Fruit fly (Drosophila melanogaster): ENCODE data around the gene Npc2a.
A peak's percentile ranks its signal among the peaks of the same experiment; 100 is the strongest.

Gene Npc2a

DNA sequence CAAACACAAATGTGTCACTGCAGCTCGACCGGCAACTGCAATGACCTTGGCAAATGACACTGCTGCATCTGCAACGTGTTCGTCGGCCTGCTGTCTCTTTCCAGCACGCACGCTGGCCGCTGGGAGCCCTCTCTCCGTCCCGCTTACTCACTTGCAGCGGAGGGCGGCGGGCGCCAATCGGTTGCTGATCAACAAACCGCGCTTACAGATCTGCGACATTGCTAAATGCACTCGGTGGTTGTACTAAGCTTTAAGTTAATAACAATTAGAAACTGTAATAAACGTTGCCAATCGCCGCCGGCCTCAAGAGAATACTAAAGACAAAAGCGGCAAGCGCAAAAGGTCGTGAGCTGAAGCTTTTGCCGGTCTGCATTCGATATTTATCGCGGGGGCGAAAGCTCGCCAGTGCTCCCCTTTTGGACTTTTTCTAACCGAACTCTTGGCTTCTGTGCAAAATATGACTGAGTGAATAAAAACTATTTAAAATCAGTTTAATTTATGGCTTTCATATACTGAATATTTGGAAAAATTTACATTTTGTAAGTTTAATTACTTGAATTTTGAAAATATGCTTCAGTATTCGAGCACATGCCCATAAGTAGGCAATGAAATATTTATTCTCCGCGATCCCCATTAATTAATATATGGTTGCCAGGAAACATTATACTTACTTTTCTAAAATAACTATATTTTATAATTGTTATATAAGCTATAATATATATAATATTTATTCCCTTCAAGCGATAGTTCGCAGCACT lies 477 bp upstream of the Npc2a start, which contains the start of gene Got2:
Got2 (minus strand) TSS at position 325 of the 758 bp plus-strand sequence.
- TF ChIP-seq EcR (GFP tag; optimal IDR thresholded peaks at IDR 0.05) (peak; percentile 86), Ets98B (GFP tag; IDR thresholded peaks at IDR 0.05) (no peak; the same call in 1 of the 2 replicates), CG32121 (GFP tag; IDR thresholded peaks at IDR 0.05) (peak; percentile 48; the same call in 1 of the 2 replicates), gl (tag; optimal IDR thresholded peaks at IDR 0.05) (peak; percentile 33), CG4496 (GFP tag; IDR thresholded peaks at IDR 0.05) (peak; percentile 64; the same call in 2 of the 3 replicates), CG12605 (GFP tag; IDR thresholded peaks at IDR 0.05) (no peak), CG10348 (GFP tag; IDR thresholded peaks at IDR 0.05) (0 out of 2 replicates have a peak, but pooled peaks have one; percentile 12), CG14655 (GFP tag; optimal IDR thresholded peaks at IDR 0.05) (peak; percentile 34), Pif1B (GFP tag; optimal IDR thresholded peaks at IDR 0.05) (peak; percentile 9), CG15710 (tag; optimal IDR thresholded peaks at IDR 0.05) (peak; percentile 34), D1 (tag; optimal IDR thresholded peaks at IDR 0.05) (no peak), CG17806 (tag; optimal IDR thresholded peaks at IDR 0.05) (no peak)

DNA sequence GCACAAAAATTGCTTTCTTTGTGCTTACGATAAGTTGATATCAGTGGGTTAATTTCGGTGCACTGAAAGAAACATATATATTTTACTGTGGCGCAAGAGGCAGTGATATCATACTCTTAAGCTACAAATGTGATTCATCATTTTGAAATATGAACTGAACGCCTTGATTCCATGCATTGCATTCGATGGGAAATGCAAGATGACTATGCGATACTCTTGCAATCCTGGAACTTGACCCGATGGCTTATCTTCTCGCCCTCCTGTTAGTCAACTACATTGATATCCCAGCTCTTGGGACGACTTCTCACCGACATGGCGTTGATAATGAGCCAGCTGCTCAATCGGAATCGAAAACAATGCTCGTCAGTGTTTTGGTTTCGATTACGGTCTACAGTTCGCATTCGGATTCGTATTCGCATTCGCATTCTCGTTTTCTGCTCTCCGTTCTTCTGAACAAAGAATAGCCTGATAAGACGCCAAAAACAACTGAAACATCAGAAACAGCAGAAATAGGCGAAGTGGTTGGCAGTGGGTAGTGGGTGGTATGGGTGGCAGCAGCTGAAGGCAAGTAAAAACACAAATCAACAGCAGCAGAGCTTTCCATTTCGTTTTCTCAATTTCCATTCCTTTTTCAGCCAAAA lies 1.3 kb downstream of the Npc2a start:
- TF ChIP-seq Pif1A (GFP tag; optimal IDR thresholded peaks at IDR 0.05) (no peak), Pif1B (GFP tag; optimal IDR thresholded peaks at IDR 0.05) (no peak), EcR (GFP tag; optimal IDR thresholded peaks at IDR 0.05) (peak; percentile 57), CG12605 (GFP tag; IDR thresholded peaks at IDR 0.05) (0 out of 2 replicates have a peak, but pooled peaks have one; percentile 14), CG9948 (tag; optimal IDR thresholded peaks at IDR 0.05) (no peak)

- no peak for TF ChIP-seq D1 (tag; optimal IDR thresholded peaks at IDR 0.05)
- TF ChIP-seq CG32121 (GFP tag; IDR thresholded peaks at IDR 0.05), result no peak
- no peak for TF ChIP-seq Ets98B (GFP tag; IDR thresholded peaks at IDR 0.05)
- TF ChIP-seq Pif1A (GFP tag; optimal IDR thresholded peaks at IDR 0.05), result no peak
- no peak for TF ChIP-seq CG14655 (GFP tag; optimal IDR thresholded peaks at IDR 0.05)
- no peak for TF ChIP-seq rn (GFP tag; IDR thresholded peaks at IDR 0.05)
- no peak for TF ChIP-seq CG9948 (tag; optimal IDR thresholded peaks at IDR 0.05)
- TF ChIP-seq CG12605 (GFP tag; IDR thresholded peaks at IDR 0.05), result no peak
- TF ChIP-seq CG10348 (GFP tag; IDR thresholded peaks at IDR 0.05), result no peak
- no peak for TF ChIP-seq CG15710 (tag; optimal IDR thresholded peaks at IDR 0.05)
- TF ChIP-seq fd96Ca (GFP tag; IDR thresholded peaks at IDR 0.05), result no peak
Measured at dm6 chr2L:1992060-1992459, 4.0 kb downstream of the Npc2a start, which contains the start of gene Obp22a. Obp22a (minus strand) TSS chr2L:1992160.

DNA sequence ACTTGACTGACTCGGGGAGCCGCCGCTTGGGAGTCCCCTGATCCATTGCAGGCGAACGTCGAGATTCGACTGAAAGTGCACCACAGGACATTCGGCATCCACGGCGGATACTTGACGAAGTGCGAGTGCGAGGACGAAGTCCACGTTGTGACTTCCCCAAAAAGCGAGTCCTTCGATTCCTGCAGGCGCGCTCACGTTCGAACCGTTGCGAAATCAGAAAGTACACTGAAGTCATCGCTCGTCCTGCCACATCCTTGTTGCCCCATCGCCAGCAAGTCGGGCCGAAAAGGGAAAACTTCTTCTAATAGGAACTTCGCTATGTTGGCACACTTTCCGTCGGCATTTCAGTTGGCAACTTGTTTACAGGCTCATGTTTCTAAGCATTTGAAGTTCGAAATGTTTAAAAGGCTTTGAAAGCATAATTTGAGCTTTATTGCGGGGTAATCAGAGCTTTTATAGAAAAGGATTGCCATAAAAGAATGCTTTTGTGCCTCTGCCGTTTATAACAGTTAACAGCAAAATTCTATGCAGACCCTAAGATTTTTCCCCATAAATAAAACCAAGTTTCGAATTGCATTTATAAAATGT lies 18.1 kb downstream of the Npc2a start, which contains the start of gene CG33543:
CG33543 (minus strand) TSS at position 232 of the 588 bp plus-strand sequence.
- TF ChIP-seq CG8159 (tag; optimal IDR thresholded peaks at IDR 0.05), result no peak
- TF ChIP-seq CG13204 (GFP tag; optimal IDR thresholded peaks at IDR 0.05), result no peak
- TF ChIP-seq fd96Ca (GFP tag; IDR thresholded peaks at IDR 0.05), result no peak
- no peak for TF ChIP-seq CG4496 (GFP tag; IDR thresholded peaks at IDR 0.05)
- no peak for TF ChIP-seq CG32121 (GFP tag; IDR thresholded peaks at IDR 0.05)
- TF ChIP-seq EcR (GFP tag; optimal IDR thresholded peaks at IDR 0.05), result no peak
- TF ChIP-seq CG34367 (tag; optimal IDR thresholded peaks at IDR 0.05), result no peak
- TF ChIP-seq Pif1A (GFP tag; optimal IDR thresholded peaks at IDR 0.05), result no peak
- no peak for TF ChIP-seq CG17806 (tag; optimal IDR thresholded peaks at IDR 0.05)
- TF ChIP-seq gl (tag; optimal IDR thresholded peaks at IDR 0.05), result no peak
- TF ChIP-seq CG10348 (GFP tag; IDR thresholded peaks at IDR 0.05), result no peak
- TF ChIP-seq Snoo (tag; optimal IDR thresholded peaks at IDR 0.05), result no peak
- no peak for TF ChIP-seq D1 (tag; optimal IDR thresholded peaks at IDR 0.05)

DNA sequence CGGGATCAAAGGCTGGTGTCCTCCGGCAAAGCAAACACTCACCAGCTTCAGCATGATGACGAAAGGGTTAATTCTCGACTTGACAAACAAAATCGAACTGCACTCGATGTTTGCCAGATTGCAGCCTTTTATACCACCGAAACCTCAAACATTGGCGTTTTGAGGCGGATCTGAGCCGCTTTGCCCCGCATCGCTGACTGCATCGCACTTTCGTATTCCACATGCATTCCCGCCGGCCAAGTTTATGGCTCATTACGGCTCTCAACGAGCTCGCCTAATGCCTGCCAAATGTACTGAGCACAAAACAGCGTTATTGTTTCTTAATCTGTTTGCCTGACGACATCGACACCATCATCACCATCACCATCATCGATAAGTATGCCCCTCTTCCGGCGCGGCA lies 19.0 kb downstream of the Npc2a start, which contains the start of gene CG15353:
CG15353 (minus strand) TSS at position 101 of the 400 bp plus-strand sequence.
- no peak for TF ChIP-seq CG13204 (GFP tag; optimal IDR thresholded peaks at IDR 0.05)
- TF ChIP-seq CG4496 (GFP tag; IDR thresholded peaks at IDR 0.05), result no peak
- no peak for TF ChIP-seq CG14655 (GFP tag; optimal IDR thresholded peaks at IDR 0.05)
- no peak for TF ChIP-seq Ets98B (GFP tag; IDR thresholded peaks at IDR 0.05)
- no peak for TF ChIP-seq CG12605 (GFP tag; IDR thresholded peaks at IDR 0.05)
- TF ChIP-seq CG15710 (tag; optimal IDR thresholded peaks at IDR 0.05), result no peak
- no peak for TF ChIP-seq Snoo (tag; optimal IDR thresholded peaks at IDR 0.05)
- TF ChIP-seq CG9948 (tag; optimal IDR thresholded peaks at IDR 0.05), result no peak
- TF ChIP-seq CG8159 (tag; optimal IDR thresholded peaks at IDR 0.05), result no peak
- no peak for TF ChIP-seq gl (tag; optimal IDR thresholded peaks at IDR 0.05)
- no peak for TF ChIP-seq Pif1B (GFP tag; optimal IDR thresholded peaks at IDR 0.05)
- TF ChIP-seq CG32121 (GFP tag; IDR thresholded peaks at IDR 0.05), result no peak
- no peak for TF ChIP-seq CG8301 (tag; optimal IDR thresholded peaks at IDR 0.05)
- TF ChIP-seq CG34367 (tag; optimal IDR thresholded peaks at IDR 0.05), result no peak
- TF ChIP-seq fd96Ca (GFP tag; IDR thresholded peaks at IDR 0.05), result no peak

DNA sequence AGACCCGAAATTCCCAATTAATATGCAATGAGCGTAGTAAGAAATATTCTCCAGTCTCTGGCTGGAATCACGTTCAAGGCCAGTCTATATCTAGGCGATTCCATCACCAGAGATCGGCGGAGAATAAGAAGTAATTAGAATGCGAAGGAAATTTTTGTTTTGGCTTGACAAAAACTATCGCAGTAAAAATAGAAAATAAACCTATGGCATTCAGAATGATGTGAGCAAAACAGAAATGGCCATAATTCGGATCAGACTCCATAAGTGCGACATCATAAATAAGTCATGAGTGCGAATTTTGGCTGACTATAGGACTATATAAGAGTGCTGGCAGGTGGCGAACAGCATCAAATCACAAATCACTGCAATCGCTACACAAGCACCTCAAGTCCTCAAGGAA lies 20.0 kb downstream of the Npc2a start, which contains the start of gene Nplp4:
Nplp4 (plus strand) TSS at position 301 of the 400 bp plus-strand sequence.
- TF ChIP-seq rn (GFP tag; IDR thresholded peaks at IDR 0.05), result no peak
- TF ChIP-seq Snoo (tag; optimal IDR thresholded peaks at IDR 0.05), result no peak
- no peak for TF ChIP-seq CG14655 (GFP tag; optimal IDR thresholded peaks at IDR 0.05)
- no peak for TF ChIP-seq D1 (tag; optimal IDR thresholded peaks at IDR 0.05)
- no peak for TF ChIP-seq EcR (GFP tag; optimal IDR thresholded peaks at IDR 0.05)
- no peak for TF ChIP-seq CG34367 (tag; optimal IDR thresholded peaks at IDR 0.05)
- no peak for TF ChIP-seq Ets98B (GFP tag; IDR thresholded peaks at IDR 0.05)
- no peak for TF ChIP-seq CG15710 (tag; optimal IDR thresholded peaks at IDR 0.05)
- no peak for TF ChIP-seq CG32121 (GFP tag; IDR thresholded peaks at IDR 0.05)
- no peak for TF ChIP-seq CG8159 (tag; optimal IDR thresholded peaks at IDR 0.05)
- no peak for TF ChIP-seq Pif1B (GFP tag; optimal IDR thresholded peaks at IDR 0.05)
- no peak for TF ChIP-seq CG8301 (tag; optimal IDR thresholded peaks at IDR 0.05)
- no peak for TF ChIP-seq CG10348 (GFP tag; IDR thresholded peaks at IDR 0.05)
- no peak for TF ChIP-seq gl (tag; optimal IDR thresholded peaks at IDR 0.05)
- no peak for TF ChIP-seq fd96Ca (GFP tag; IDR thresholded peaks at IDR 0.05)
- TF ChIP-seq CG17806 (tag; optimal IDR thresholded peaks at IDR 0.05), result no peak
- TF ChIP-seq CG13204 (GFP tag; optimal IDR thresholded peaks at IDR 0.05), result no peak
- TF ChIP-seq Pif1A (GFP tag; optimal IDR thresholded peaks at IDR 0.05), result no peak
